Worm (Caenorhabditis elegans) whole organism, midembryonic: Measurements from ENCODE around the gene K07E3.1.

Experiments
- T22C8.4 ChIP-seq: fragments of 200-800 bp; sonication (Bioruptor generic); IDR thresholded peaks from 2 replicates; pipeline ENCODE4 v1.3.6; 2022; ENCODE audit warnings: missing genetic modification characterization, missing compliant biosample characterization
- cog-1 ChIP-seq: sonication (generic microtip); optimal IDR thresholded peaks from 2 replicates; lab custom pipeline; 2016; ENCODE audit warnings: missing genetic modification characterization, missing compliant biosample characterization
- flt-1 ChIP-seq: fragments of 200-800 bp; sonication (Bioruptor generic); IDR thresholded peaks from 2 replicates; pipeline ENCODE4 v1.3.6; 2022; ENCODE audit warnings: missing genetic modification characterization, missing compliant biosample characterization
- klf-2 ChIP-seq: fragments of 200-800 bp; sonication (Bioruptor generic); conservative IDR thresholded peaks from 2 replicates; pipeline ENCODE4 v1.3.6; 2022; ENCODE audit warnings: missing genetic modification reagents, missing genetic modification characterization, missing compliant biosample characterization
- med-1 ChIP-seq: sonication (generic microtip); optimal IDR thresholded peaks from 2 replicates; lab custom pipeline; 2017; ENCODE audit warnings: missing genetic modification characterization, mild to moderate bottlenecking, missing compliant biosample characterization, antibody characterized with exemption, missing genetic modification reagents; ENCODE audit not compliant: insufficient read depth
- ref-1 ChIP-seq: fragments of 200-800 bp; sonication (Bioruptor generic); conservative IDR thresholded peaks from 2 replicates; pipeline ENCODE4 v1.3.6; 2022; ENCODE audit warnings: missing genetic modification reagents, missing genetic modification characterization, missing compliant biosample characterization
- tab-1 ChIP-seq: fragments of 200-800 bp; sonication (Bioruptor generic); IDR thresholded peaks from 2 replicates; pipeline ENCODE4 v1.3.6; 2022; ENCODE audit warnings: missing genetic modification characterization, missing compliant biosample characterization
- ztf-23 ChIP-seq: fragments of 200-800 bp; sonication (Bioruptor generic); IDR thresholded peaks from 2 replicates; pipeline ENCODE4 v1.3.6; 2022; ENCODE audit warnings: missing genetic modification reagents, missing genetic modification characterization, missing compliant biosample characterization
- ztf-29 ChIP-seq: fragments of 200-800 bp; sonication (Bioruptor generic); IDR thresholded peaks from 2 replicates; pipeline ENCODE4 v1.3.6; 2022; ENCODE audit warnings: missing genetic modification reagents, missing genetic modification characterization, missing compliant biosample characterization

The K07E3.1 gene

ce11 chrX:8110193-8110592, at the start of gene K07E3.1:
K07E3.1 (plus strand) TSS chrX:8110439.
- TF ChIP-seq flt-1 (no peak), ref-1 (GFP tag; lab: Robert Waterston, UW) (no peak), ztf-29 (GFP tag; lab: Robert Waterston, UW) (no peak), cog-1 (tag; lab: Kevin White, UChicago) (no peak), T22C8.4 (no peak), klf-2 (GFP tag; lab: Robert Waterston, UW) (no peak), tab-1 (GFP tag; lab: Robert Waterston, UW) (no peak), med-1 (GFP tag; lab: Kevin White, UChicago) (no peak), ztf-23 (GFP tag; lab: Robert Waterston, UW) (no peak)

- TF ChIP-seq cog-1 (tag; lab: Kevin White, UChicago) (no peak), tab-1 (GFP tag; lab: Robert Waterston, UW) (no peak), ref-1 (GFP tag; lab: Robert Waterston, UW) (no peak), ztf-23 (GFP tag; lab: Robert Waterston, UW) (no peak), T22C8.4 (no peak), ztf-29 (GFP tag; lab: Robert Waterston, UW) (no peak), klf-2 (GFP tag; lab: Robert Waterston, UW) (no peak), med-1 (GFP tag; lab: Kevin White, UChicago) (no peak), flt-1 (no peak)
These were observed 49.4 kb upstream of the K07E3.1 start, which contains the start of gene C18A11.3 for ce11 chrX:8060823-8061222. C18A11.3 (plus strand) TSS chrX:8061123.

- TF ChIP-seq ztf-29 (GFP tag; lab: Robert Waterston, UW) (no peak), med-1 (GFP tag; lab: Kevin White, UChicago) (no peak), ztf-23 (GFP tag; lab: Robert Waterston, UW) (no peak), T22C8.4 (no peak), ref-1 (GFP tag; lab: Robert Waterston, UW) (no peak), klf-2 (GFP tag; lab: Robert Waterston, UW) (no peak), flt-1 (no peak), tab-1 (GFP tag; lab: Robert Waterston, UW) (no peak)
These were observed 43.0 kb upstream of the K07E3.1 start, which contains the start of gene C18A11.2 for ce11 chrX:8067268-8067667. C18A11.2 (plus strand) TSS chrX:8067568.

- TF ChIP-seq ztf-29 (GFP tag; lab: Robert Waterston, UW) (no peak), klf-2 (GFP tag; lab: Robert Waterston, UW) (no peak), flt-1 (no peak), ztf-23 (GFP tag; lab: Robert Waterston, UW) (no peak), T22C8.4 (no peak), cog-1 (tag; lab: Kevin White, UChicago) (no peak), med-1 (GFP tag; lab: Kevin White, UChicago) (no peak), ref-1 (GFP tag; lab: Robert Waterston, UW) (no peak), tab-1 (GFP tag; lab: Robert Waterston, UW) (no peak)
These were observed 40.9 kb upstream of the K07E3.1 start, which contains the start of gene C18A11.1 for ce11 chrX:8069293-8069692. C18A11.1 (plus strand) TSS chrX:8069328.

ce11 chrX:8074527-8074926, 35.7 kb upstream of the K07E3.1 start:
- no peak for TF ChIP-seq klf-2 (GFP tag; lab: Robert Waterston, UW)
- TF ChIP-seq ztf-23 (GFP tag; lab: Robert Waterston, UW), result no peak
- no peak for TF ChIP-seq T22C8.4
- no peak for TF ChIP-seq flt-1
- TF ChIP-seq ztf-29 (GFP tag; lab: Robert Waterston, UW), result no peak
- no peak for TF ChIP-seq cog-1 (tag; lab: Kevin White, UChicago)
- TF ChIP-seq ref-1 (GFP tag; lab: Robert Waterston, UW), result no peak
- TF ChIP-seq med-1 (GFP tag; lab: Kevin White, UChicago), result no peak
- no peak for TF ChIP-seq tab-1 (GFP tag; lab: Robert Waterston, UW)

- TF ChIP-seq ref-1 (GFP tag; lab: Robert Waterston, UW), result no peak
- TF ChIP-seq tab-1 (GFP tag; lab: Robert Waterston, UW), result no peak
- no peak for TF ChIP-seq med-1 (GFP tag; lab: Kevin White, UChicago)
- no peak for TF ChIP-seq ztf-23 (GFP tag; lab: Robert Waterston, UW)
- TF ChIP-seq klf-2 (GFP tag; lab: Robert Waterston, UW), result no peak
- no peak for TF ChIP-seq flt-1
- TF ChIP-seq cog-1 (tag; lab: Kevin White, UChicago), result no peak
- TF ChIP-seq T22C8.4, result no peak
- no peak for TF ChIP-seq ztf-29 (GFP tag; lab: Robert Waterston, UW)
These were observed 32.5 kb upstream of the K07E3.1 start, which contains the start of gene C46F2.1 for ce11 chrX:8077748-8078147. C46F2.1 (plus strand) TSS chrX:8078048.

- TF ChIP-seq med-1 (GFP tag; lab: Kevin White, UChicago) (no peak), ztf-29 (GFP tag; lab: Robert Waterston, UW) (no peak), cog-1 (tag; lab: Kevin White, UChicago) (no peak), ref-1 (GFP tag; lab: Robert Waterston, UW) (no peak), flt-1 (no peak), T22C8.4 (no peak), klf-2 (GFP tag; lab: Robert Waterston, UW) (no peak), ztf-23 (GFP tag; lab: Robert Waterston, UW) (no peak), tab-1 (GFP tag; lab: Robert Waterston, UW) (no peak)
These were observed 31.9 kb upstream of the K07E3.1 start for ce11 chrX:8078374-8078773.

- TF ChIP-seq ztf-29 (GFP tag; lab: Robert Waterston, UW) (no peak), T22C8.4 (no peak), flt-1 (no peak), ref-1 (GFP tag; lab: Robert Waterston, UW) (no peak), ztf-23 (GFP tag; lab: Robert Waterston, UW) (no peak), tab-1 (GFP tag; lab: Robert Waterston, UW) (no peak), med-1 (GFP tag; lab: Kevin White, UChicago) (no peak), cog-1 (tag; lab: Kevin White, UChicago) (no peak), klf-2 (GFP tag; lab: Robert Waterston, UW) (no peak)
These were observed 31.3 kb upstream of the K07E3.1 start for ce11 chrX:8078899-8079298.

ce11 chrX:8082703-8083102, 27.5 kb upstream of the K07E3.1 start:
- no peak for TF ChIP-seq med-1 (GFP tag; lab: Kevin White, UChicago)
- TF ChIP-seq ref-1 (GFP tag; lab: Robert Waterston, UW), result no peak
